Worm (Caenorhabditis elegans) whole organism, L2 larva: Measurements from ENCODE around the gene F22E12.3.

Experiments
- ama-1 ChIP-seq: fragments of 150-350 bp; optimal IDR thresholded peaks from 2 replicates; lab custom pipeline; 2018; ENCODE audit warnings: inconsistent platforms
- lin-13 ChIP-seq: fragments of 150-350 bp; optimal IDR thresholded peaks from 2 replicates; lab custom pipeline; 2014; ENCODE audit warnings: missing biosample characterization, missing genetic modification reagents, missing genetic modification characterization
- nhr-11 ChIP-seq: fragments of 150-350 bp; optimal IDR thresholded peaks from 2 replicates; lab custom pipeline; 2014; ENCODE audit warnings: missing biosample characterization, missing genetic modification characterization

DNA sequence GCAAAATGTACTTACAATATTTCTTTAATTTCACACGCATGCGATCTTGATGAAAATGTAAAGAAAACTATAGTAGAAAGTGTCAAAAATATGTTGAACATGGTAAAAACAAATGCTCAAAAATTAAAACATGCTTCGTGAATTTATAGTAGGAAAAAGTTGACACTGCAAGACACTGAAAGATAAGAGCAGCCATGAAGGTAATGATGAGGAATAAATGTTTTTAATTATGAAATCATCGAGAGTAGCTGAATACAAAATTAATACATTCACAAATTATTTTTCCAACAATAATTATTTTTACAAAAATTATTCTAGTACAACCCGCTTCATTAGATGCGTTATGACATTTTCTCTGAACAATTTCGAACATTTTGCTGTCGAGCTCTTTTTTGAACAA is 46.3 kb downstream of the F22E12.3 start, which contains the start of gene F15H10.10:
- TF ChIP-seq lin-13 (no peak), nhr-11 (tag; lab: Kevin White, UChicago) (no peak), ama-1 (lab: Kevin White, UChicago) (no peak)
